Fruit fly (Drosophila melanogaster): ENCODE data around the gene CG6686.

Gene CG6686

DNA sequence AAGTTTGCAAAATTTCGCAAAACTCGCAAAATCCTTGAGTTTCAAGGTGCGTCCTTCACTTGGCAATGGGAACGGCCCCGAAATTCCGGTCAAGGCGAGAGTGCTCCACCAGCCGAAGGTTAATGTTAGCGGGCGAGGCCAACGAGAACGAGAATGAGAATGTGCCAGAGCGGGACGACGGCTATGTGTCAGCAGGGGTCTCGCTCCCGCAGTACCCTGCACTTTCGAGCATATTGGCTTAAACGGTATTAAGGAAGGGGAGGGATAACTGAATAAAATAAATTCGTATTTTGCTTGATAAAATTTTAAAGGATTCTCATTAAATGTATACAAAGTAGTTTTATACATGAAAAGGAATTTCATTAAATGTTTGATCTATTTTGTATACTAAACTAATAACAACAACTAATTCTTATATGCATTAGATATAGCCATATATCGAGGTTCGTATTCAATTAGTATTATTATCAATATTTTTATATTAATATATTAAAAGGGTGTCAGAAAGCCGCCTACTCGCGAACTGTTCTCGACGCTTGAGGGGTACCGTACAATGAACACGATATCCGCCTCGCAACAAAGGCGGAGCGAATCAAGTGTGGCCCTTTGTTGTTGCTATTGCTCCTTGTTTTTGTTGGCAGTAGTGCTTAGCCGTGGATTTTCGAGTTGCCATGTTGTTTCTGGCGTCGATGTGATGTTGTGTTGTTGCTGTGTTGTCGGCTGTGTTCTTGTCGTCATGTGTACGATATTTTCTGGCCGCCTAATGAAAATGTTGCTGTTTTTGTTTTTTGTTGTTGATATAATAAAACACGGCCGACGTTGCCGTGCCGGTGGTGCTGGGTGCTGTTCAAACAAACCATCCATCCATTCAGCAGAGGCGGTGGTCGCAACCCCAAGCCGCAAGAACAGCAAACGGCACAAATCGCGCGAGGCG is 18.8 kb upstream of the CG6686 start (continued):
- TF ChIP-seq dmrt99B (tag; optimal IDR thresholded peaks at IDR 0.05): peak; percentile 96
- TF ChIP-seq lab (GFP tag; optimal IDR thresholded peaks at IDR 0.05): peak; percentile 94
- TF ChIP-seq Bteb2 (GFP tag; optimal IDR thresholded peaks at IDR 0.05): peak; percentile 30
- TF ChIP-seq pita (GFP tag; optimal IDR thresholded peaks at IDR 0.05): no peak
- TF ChIP-seq CG16779 (GFP tag; IDR thresholded peaks at IDR 0.05): no peak
- TF ChIP-seq CG3838 (GFP tag; optimal IDR thresholded peaks at IDR 0.05): peak; percentile 99
- peak; percentile 94 for TF ChIP-seq Abd-B (GFP tag; optimal IDR thresholded peaks at IDR 0.05)
- no peak for TF ChIP-seq Hmx (GFP tag; optimal IDR thresholded peaks at IDR 0.05)
- peak; percentile 9 for TF ChIP-seq CG12769 (tag; optimal IDR thresholded peaks at IDR 0.05)
- peak; percentile 26 for TF ChIP-seq pb (GFP tag; optimal IDR thresholded peaks at IDR 0.05)
- peak; percentile 86 for TF ChIP-seq CG11723 (GFP tag; optimal IDR thresholded peaks at IDR 0.05)
- TF ChIP-seq cato (GFP tag; optimal IDR thresholded peaks at IDR 0.05; ENCODE audit: borderline replicate concordance): peak; percentile 90
- TF ChIP-seq oc (tag; optimal IDR thresholded peaks at IDR 0.05): peak; percentile 69
- peak; percentile 97 for TF ChIP-seq CG17829 (tag; optimal IDR thresholded peaks at IDR 0.05)
- TF ChIP-seq NC2α (GFP tag; optimal IDR thresholded peaks at IDR 0.05): peak; percentile 0
- TF ChIP-seq CG2116 (GFP tag; optimal IDR thresholded peaks at IDR 0.05): peak; percentile 72
- TF ChIP-seq Hr51 (GFP tag; optimal IDR thresholded peaks at IDR 0.05): peak; percentile 41 to 96
- TF ChIP-seq CG33213 (GFP tag; optimal IDR thresholded peaks at IDR 0.05): peak; percentile 24
- TF ChIP-seq danr (GFP tag; IDR thresholded peaks at IDR 0.05): no peak
- TF ChIP-seq Sry-β (GFP tag; optimal IDR thresholded peaks at IDR 0.05): peak; percentile 39
- TF ChIP-seq Deaf1 (tag; optimal IDR thresholded peaks at IDR 0.05): peak; percentile 77
- peak; percentile 83 for TF ChIP-seq lilli (GFP tag; optimal IDR thresholded peaks at IDR 0.05)
- TF ChIP-seq CG11695 (GFP tag; IDR thresholded peaks at IDR 0.05): no peak
- TF ChIP-seq CG5180 (GFP tag; optimal IDR thresholded peaks at IDR 0.05): peak; percentile 68
- TF ChIP-seq sens (GFP tag): peak; percentile 92
- no peak for TF ChIP-seq Mrtf (GFP tag; IDR thresholded peaks at IDR 0.05)
- TF ChIP-seq Dip3 (GFP tag; optimal IDR thresholded peaks at IDR 0.05): peak; percentile 19
- peak; percentile 94 for TF ChIP-seq Usf (GFP tag; optimal IDR thresholded peaks at IDR 0.05)
- TF ChIP-seq phol (tag; optimal IDR thresholded peaks at IDR 0.05): peak; percentile 97
- TF ChIP-seq caup (GFP tag; optimal IDR thresholded peaks at IDR 0.05; ENCODE audit: severe bottlenecking): peak; percentile 94
- peak; percentile 87 for TF ChIP-seq Nf-YC (tag; optimal IDR thresholded peaks at IDR 0.05)
- TF ChIP-seq dmrt11E (tag; optimal IDR thresholded peaks at IDR 0.05): peak; percentile 97
- TF ChIP-seq CG12155 (GFP tag; optimal IDR thresholded peaks at IDR 0.05): peak; percentile 90
- peak; percentile 92 for TF ChIP-seq ind (GFP tag; optimal IDR thresholded peaks at IDR 0.05)
- TF ChIP-seq tgo (GFP tag; IDR thresholded peaks at IDR 0.05): no peak
- TF ChIP-seq pzg (GFP tag; optimal IDR thresholded peaks at IDR 0.05): no peak
- TF ChIP-seq CG15011 (GFP tag; optimal IDR thresholded peaks at IDR 0.05): peak; percentile 90
- TF ChIP-seq YL-1 (GFP tag; optimal IDR thresholded peaks at IDR 0.05): peak; percentile 91
- TF ChIP-seq CHES-1-like (GFP tag; optimal IDR thresholded peaks at IDR 0.05): peak; percentile 32
- TF ChIP-seq Adf1 (GFP tag; IDR thresholded peaks at IDR 0.05): no peak
- peak; percentile 94 for TF ChIP-seq CG16815 (GFP tag; optimal IDR thresholded peaks at IDR 0.05)
- TF ChIP-seq CG17385 (GFP tag; optimal IDR thresholded peaks at IDR 0.05): peak; percentile 93
- TF ChIP-seq tap (tag; optimal IDR thresholded peaks at IDR 0.05): peak; percentile 94
- peak; percentile 74 for TF ChIP-seq CG6272 (GFP tag; IDR thresholded peaks at IDR 0.05)
- TF ChIP-seq tin (GFP tag; optimal IDR thresholded peaks at IDR 0.05): peak; percentile 87
- TF ChIP-seq NC2β (GFP tag; optimal IDR thresholded peaks at IDR 0.05): peak; percentile 13
- no peak for TF ChIP-seq Dref (GFP tag; IDR thresholded peaks at IDR 0.05)
- peak; percentile 96 for TF ChIP-seq CG18599 (GFP tag; optimal IDR thresholded peaks at IDR 0.05)

Measured in whole organism, embryonic.